Worm (Caenorhabditis elegans) whole organism, L1 larva: ENCODE results near the gene clec-227.

Source experiments
- C16A3.4 ChIP-seq: fragments of 150-350 bp; optimal IDR thresholded peaks from 2 replicates; lab custom pipeline; 2014; ENCODE audit warnings: missing biosample characterization, missing genetic modification characterization
- dpl-1 ChIP-seq, 3 experiments: fragments of 150-350 bp in 2 of 3; sonication (generic microtip) in 1 of 3; optimal IDR thresholded peaks; 2 replicates each; lab custom pipeline; 2014 to 2017; ENCODE audit warnings: missing biosample characterization in 3 of 3, missing genetic modification characterization in 3 of 3, missing genetic modification reagents in 3 of 3
- efl-3 ChIP-seq: fragments of 200-800 bp; sonication (Bioruptor generic); optimal IDR thresholded peaks from 2 replicates; lab custom pipeline; 2018; ENCODE audit warnings: mild to moderate bottlenecking, missing genetic modification characterization, missing compliant biosample characterization
- egl-27 ChIP-seq, 2 experiments: fragments of 150-350 bp in 1 of 2; sonication (generic microtip); optimal IDR thresholded peaks; 3 replicates each; lab custom pipeline; 2017 to 2018; ENCODE audit warnings: missing biosample characterization in 2 of 2, missing genetic modification characterization in 2 of 2, missing genetic modification reagents in 2 of 2
- fkh-10 ChIP-seq: sonication (generic microtip); optimal IDR thresholded peaks from 2 replicates; lab custom pipeline; 2017; ENCODE audit warnings: missing biosample characterization, missing genetic modification reagents, missing genetic modification characterization
- fkh-4 ChIP-seq: sonication (generic microtip); optimal IDR thresholded peaks from 2 replicates; lab custom pipeline; 2016; ENCODE audit warnings: missing compliant biosample characterization, missing genetic modification characterization, borderline replicate concordance
- grh-1 ChIP-seq: fragments of 200-800 bp; sonication (Bioruptor generic); IDR thresholded peaks from 2 replicates; pipeline ENCODE4 v1.3.6; 2022; ENCODE audit warnings: missing genetic modification reagents, missing genetic modification characterization, missing compliant biosample characterization
- hlh-4 ChIP-seq: sonication (generic microtip); optimal IDR thresholded peaks from 2 replicates; lab custom pipeline; 2016; ENCODE audit warnings: mild to moderate bottlenecking, missing genetic modification characterization, missing compliant biosample characterization
- hpl-2 ChIP-seq: fragments of 150-350 bp; optimal IDR thresholded peaks from 2 replicates; lab custom pipeline; 2014; ENCODE audit warnings: missing biosample characterization, missing genetic modification reagents, missing genetic modification characterization
- mab-9 ChIP-seq: fragments of 200-800 bp; sonication (Bioruptor generic); IDR thresholded peaks from 2 replicates; pipeline ENCODE4 v1.3.6; 2022; ENCODE audit warnings: missing genetic modification reagents, missing genetic modification characterization, missing compliant biosample characterization
- nhr-28 ChIP-seq: fragments of 150-350 bp; optimal IDR thresholded peaks from 2 replicates; lab custom pipeline; 2014; ENCODE audit warnings: missing biosample characterization, missing genetic modification characterization
- vab-15 ChIP-seq: sonication (generic microtip); optimal IDR thresholded peaks from 2 replicates; lab custom pipeline; 2017; ENCODE audit warnings: missing genotype, mild to moderate bottlenecking, missing genetic modification characterization, missing compliant biosample characterization

ce11 chrV:14456626-14457025 is 15.7 kb upstream of the clec-227 start, which contains the start of gene bmk-1:
- no peak for TF ChIP-seq egl-27 (tag; optimal IDR thresholded peaks at IDR 0.05; lab: Kevin White, UChicago)
- TF ChIP-seq hpl-2 (GFP tag; lab: Kevin White, UChicago), result no peak
- no peak for TF ChIP-seq mab-9
- peak; percentile 75 to 87 (median 82) for TF ChIP-seq dpl-1 (GFP tag; optimal IDR thresholded peaks at IDR 0.05; lab: Kevin White, UChicago)
- TF ChIP-seq fkh-10 (GFP tag; lab: Kevin White, UChicago), result no peak
- TF ChIP-seq hlh-4 (tag; lab: Kevin White, UChicago), result no peak
- TF ChIP-seq efl-3 (GFP tag; lab: Kevin White, UChicago), result no peak
- TF ChIP-seq vab-15 (tag; lab: Kevin White, UChicago), result no peak
- no peak for TF ChIP-seq grh-1 (GFP tag; lab: Robert Waterston, UW)
- no peak for TF ChIP-seq fkh-4 (tag; lab: Kevin White, UChicago)
- TF ChIP-seq nhr-28, result no peak
- TF ChIP-seq C16A3.4 (tag; lab: Kevin White, UChicago), result peak; percentile 23
